Worm (Caenorhabditis elegans): Measurements from ENCODE around the gene C34E10.9.
A peak's percentile ranks its signal among the peaks of the same experiment; 100 is the strongest.

C34E10.9 gene

ce11 chrIII:5277740-5278139 is 14.5 kb upstream of the C34E10.9 start, which contains the start of gene clk-1:
clk-1 (plus strand) TSS chrIII:5277894.
- TF ChIP-seq egl-44 (GFP tag; IDR thresholded peaks at IDR 0.05) = no peak
- TF ChIP-seq gei-17 (GFP tag; optimal IDR thresholded peaks at IDR 0.05) = no peak
- no peak for TF ChIP-seq attf-3 (GFP tag; conservative IDR thresholded peaks at IDR 0.05)
- TF ChIP-seq attf-5 (GFP tag; optimal IDR thresholded peaks at IDR 0.05) = no peak
- TF ChIP-seq F52B5.7 (tag; optimal IDR thresholded peaks at IDR 0.05) = peak; percentile 6
- 0 out of 2 replicates have a peak, but pooled peaks have one; percentile 55 for TF ChIP-seq hsf-1 (GFP tag; IDR thresholded peaks at IDR 0.05)
- TF ChIP-seq dpff-1 (tag; optimal IDR thresholded peaks at IDR 0.05) = peak; percentile 4
- TF ChIP-seq madf-3 (GFP tag; IDR thresholded peaks at IDR 0.05) = no peak
- TF ChIP-seq sdz-38 (tag; optimal IDR thresholded peaks at IDR 0.05) = no peak
- TF ChIP-seq let-607 (tag; optimal IDR thresholded peaks at IDR 0.05) = no peak
- no peak for TF ChIP-seq tlf-1 (GFP tag; optimal IDR thresholded peaks at IDR 0.05)
- 0 out of 2 replicates have a peak, but pooled peaks have one; percentile 33 for TF ChIP-seq ekl-4 (GFP tag; IDR thresholded peaks at IDR 0.05)
- no peak for TF ChIP-seq F55B11.4 (tag; optimal IDR thresholded peaks at IDR 0.05; ENCODE audit: borderline replicate concordance, insufficient read depth)
- TF ChIP-seq madf-6 (GFP tag; IDR thresholded peaks at IDR 0.05) = peak; percentile 24; the same call in 1 of the 2 replicates
- 0 out of 2 replicates have a peak, but pooled peaks have one; percentile 8 for TF ChIP-seq nfyb-1 (GFP tag; IDR thresholded peaks at IDR 0.05)
- TF ChIP-seq D2030.7 (GFP tag; IDR thresholded peaks at IDR 0.05) = no peak
- no peak for TF ChIP-seq lsy-27 (tag; optimal IDR thresholded peaks at IDR 0.05; ENCODE audit: borderline replicate concordance, insufficient read depth)
- no peak for TF ChIP-seq B0035.1 (tag; optimal IDR thresholded peaks at IDR 0.05)
- no peak for TF ChIP-seq let-526 (GFP tag; IDR thresholded peaks at IDR 0.05)

ce11 chrIII:5274715-5275355 is 11.6 kb upstream of the C34E10.9 start, which contains the start of the genes daf-41 and toc-1:
daf-41 (minus strand) TSS chrIII:5274765.
toc-1 (plus strand) TSS chrIII:5275251.
- TF ChIP-seq nhr-27 (tag; optimal IDR thresholded peaks at IDR 0.05) (no peak), ztf-18 (tag; optimal IDR thresholded peaks at IDR 0.05) (no peak), lag-1 (GFP tag; IDR thresholded peaks at IDR 0.05) (no peak), F37B4.10 (GFP tag; IDR thresholded peaks at IDR 0.05) (no peak), ztf-26 (tag; optimal IDR thresholded peaks at IDR 0.05) (no peak), B0336.3 (GFP tag; IDR thresholded peaks at IDR 0.05) (no peak), Y67H2A.10 (GFP tag; conservative IDR thresholded peaks at IDR 0.05) (no peak), fkh-3 (tag; optimal IDR thresholded peaks at IDR 0.05) (no peak), aptf-3 (GFP tag; IDR thresholded peaks at IDR 0.05) (no peak), ceh-27 (GFP tag; optimal IDR thresholded peaks at IDR 0.05) (no peak), dox-1 (GFP tag; IDR thresholded peaks at IDR 0.05) (peak; percentile 15; the same call in 1 of the 2 replicates), ccch-3 (GFP tag; optimal IDR thresholded peaks at IDR 0.05) (no peak), hsf-1 (GFP tag; IDR thresholded peaks at IDR 0.05) (peak; percentile 83), atf-7 (tag; optimal IDR thresholded peaks at IDR 0.05) (no peak), pha-4 (tag; optimal IDR thresholded peaks at IDR 0.05) (no peak), F33H1.4 (GFP tag; IDR thresholded peaks at IDR 0.05) (peak; percentile 80), F57C9.4 (tag; optimal IDR thresholded peaks at IDR 0.05) (no peak), ama-1 (optimal IDR thresholded peaks at IDR 0.05) (no peak), ama-1 (GFP tag; optimal IDR thresholded peaks at IDR 0.05) (no peak), snpc-3.4 (tag; optimal IDR thresholded peaks at IDR 0.05) (no peak), ceh-79 (tag; optimal IDR thresholded peaks at IDR 0.05) (no peak), let-607 (tag; optimal IDR thresholded peaks at IDR 0.05) (peak; percentile 77 to 86), lin-54 (GFP tag; optimal IDR thresholded peaks at IDR 0.05) (peak; percentile 39), ceh-40 (GFP tag; IDR thresholded peaks at IDR 0.05) (no peak), F39B2.1 (GFP tag; IDR thresholded peaks at IDR 0.05) (no peak), B0261.1 (tag; optimal IDR thresholded peaks at IDR 0.05) (no peak), nfyb-1 (GFP tag; IDR thresholded peaks at IDR 0.05) (no peak), F52B5.7 (tag; optimal IDR thresholded peaks at IDR 0.05) (no peak)
